Fruit fly (Drosophila melanogaster) whole organism, wandering third instar larva: Measurements from ENCODE around the gene CG31897.

Experiments used
- Dfd ChIP-seq: fragments of >200 bp; optimal IDR thresholded peaks from 2 replicates; lab custom pipeline; 2017; ENCODE audit warnings: missing biosample characterization, missing genetic modification characterization
- Jra ChIP-seq: sonication (Bioruptor generic); optimal IDR thresholded peaks from 2 replicates; lab custom pipeline; 2016; ENCODE audit warnings: missing biosample characterization, missing genetic modification characterization
- Vsx2 ChIP-seq: fragments of 200-300, 225-300 bp; sonication (Bioruptor generic); optimal IDR thresholded peaks from 2 replicates; lab custom pipeline; 2018; ENCODE audit warnings: missing biosample characterization, missing genetic modification characterization; ENCODE audit not compliant: partially characterized antibody
- brk ChIP-seq: fragments of 200-800 bp; sonication (Bioruptor generic); optimal IDR thresholded peaks from 2 replicates; lab custom pipeline; 2016; ENCODE audit warnings: missing biosample characterization, mild to moderate bottlenecking, missing genetic modification characterization
- pan ChIP-seq: fragments of >200 bp; optimal IDR thresholded peaks from 2 replicates; lab custom pipeline; 2017
- psq ChIP-seq: fragments of 200-800 bp; sonication (Bioruptor generic); optimal IDR thresholded peaks from 3 replicates; lab custom pipeline; 2017; ENCODE audit warnings: missing biosample characterization, mild to moderate bottlenecking, missing genetic modification characterization, moderate library complexity
- sv ChIP-seq: fragments of 200-800 bp; sonication (Bioruptor generic); optimal IDR thresholded peaks from 3 replicates; lab custom pipeline; 2016; ENCODE audit warnings: missing biosample characterization, missing genetic modification characterization
- usp ChIP-seq: fragments of >200 bp; optimal IDR thresholded peaks from 2 replicates; lab custom pipeline; 2017; ENCODE audit warnings: missing biosample characterization, missing genetic modification characterization

dm6 chr2L:8480825-8481224 is 38.6 kb downstream of the CG31897 start:
- TF ChIP-seq psq (GFP tag; lab: Kevin White, UChicago) (no peak), Dfd (GFP tag; lab: Kevin White, UChicago) (no peak), Jra (GFP tag; lab: Kevin White, UChicago) (no peak), sv (GFP tag; lab: Kevin White, UChicago) (no peak), pan (lab: Kevin White, UChicago) (no peak), Vsx2 (GFP tag; lab: Kevin White, UChicago) (no peak), usp (GFP tag; lab: Kevin White, UChicago) (no peak), brk (GFP tag; lab: Kevin White, UChicago) (no peak)
